Fruit fly (Drosophila melanogaster): Measurements from ENCODE around the gene msl-3.

DNA sequence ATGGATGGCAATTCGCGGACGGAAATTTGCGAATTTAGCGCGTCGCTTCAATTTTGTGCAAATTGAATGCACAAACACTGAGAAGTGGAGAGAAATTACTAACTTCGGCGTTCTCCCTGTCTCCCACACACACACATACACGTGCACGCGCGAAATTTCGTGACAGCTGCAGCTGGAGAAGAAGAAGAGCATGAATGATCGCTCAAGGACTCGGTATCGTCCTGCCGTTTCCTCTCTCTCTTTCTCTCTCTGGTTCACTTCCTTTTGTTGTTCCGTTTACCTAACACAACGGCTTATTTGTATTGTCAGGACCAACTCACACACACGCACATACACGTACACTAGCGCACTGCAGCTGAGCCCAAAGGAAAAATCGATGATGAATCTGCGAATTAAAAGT lies 30.9 kb upstream of the msl-3 start:
- TF ChIP-seq EcR (GFP tag; optimal IDR thresholded peaks at IDR 0.05) (no peak), pan (optimal IDR thresholded peaks at IDR 0.05) (no peak), psq (optimal IDR thresholded peaks at IDR 0.05) (no peak), usp (GFP tag; optimal IDR thresholded peaks at IDR 0.05) (no peak), CG8478 (optimal IDR thresholded peaks at IDR 0.05) (no peak)
